Worm (Caenorhabditis elegans) whole organism, mixed stage, embryonic: ENCODE results near the gene pcn-1.

Experiments used
- M03D4.4 ChIP-seq: sonication (generic microtip); optimal IDR thresholded peaks from 2 replicates; lab custom pipeline; 2017; ENCODE audit warnings: mild to moderate bottlenecking, missing genetic modification characterization, missing compliant biosample characterization
- ceh-39 ChIP-seq: fragments of 150-350 bp; optimal IDR thresholded peaks from 2 replicates; lab custom pipeline; 2014; ENCODE audit warnings: missing biosample characterization, missing genetic modification characterization
- ceh-43 ChIP-seq: fragments of 200-800 bp; sonication (Bioruptor generic); optimal IDR thresholded peaks from 2 replicates; lab custom pipeline; 2018; ENCODE audit warnings: mild to moderate bottlenecking, missing genetic modification characterization, moderate library complexity, missing compliant biosample characterization
- ces-1 ChIP-seq: fragments of 150-350 bp; optimal IDR thresholded peaks from 2 replicates; lab custom pipeline; 2014; ENCODE audit warnings: missing biosample characterization, missing genetic modification reagents, missing genetic modification characterization
- cnd-1 ChIP-seq: fragments of 200-800 bp; sonication (Bioruptor generic); optimal IDR thresholded peaks from 2 replicates; lab custom pipeline; 2018; ENCODE audit warnings: mild to moderate bottlenecking, missing genetic modification characterization, missing compliant biosample characterization
- drap-1 ChIP-seq: fragments of 200-800 bp; sonication (Bioruptor generic); optimal IDR thresholded peaks from 3 replicates; lab custom pipeline; 2018; ENCODE audit warnings: mild to moderate bottlenecking, missing genetic modification characterization, missing compliant biosample characterization
- elt-1 ChIP-seq: sonication (generic microtip); optimal IDR thresholded peaks from 2 replicates; lab custom pipeline; 2017; ENCODE audit warnings: missing genetic modification characterization, mild to moderate bottlenecking, missing compliant biosample characterization, antibody characterized with exemption, moderate library complexity, borderline replicate concordance; ENCODE audit not compliant: insufficient read depth
- elt-3 ChIP-seq: fragments of 150-350 bp; optimal IDR thresholded peaks from 2 replicates; lab custom pipeline; 2014; ENCODE audit warnings: missing biosample characterization, missing genetic modification characterization
- flh-1 ChIP-seq: fragments of 200-800 bp; sonication (Bioruptor generic); optimal IDR thresholded peaks from 2 replicates; lab custom pipeline; 2018; ENCODE audit warnings: mild to moderate bottlenecking, missing genetic modification characterization, moderate library complexity, missing compliant biosample characterization
- ham-2 ChIP-seq: fragments of 200-800 bp; sonication (Bioruptor generic); optimal IDR thresholded peaks from 2 replicates; lab custom pipeline; 2018; ENCODE audit warnings: mild to moderate bottlenecking, missing genetic modification characterization, missing compliant biosample characterization
- hlh-1 ChIP-seq: fragments of 150-350 bp; optimal IDR thresholded peaks from 2 replicates; lab custom pipeline; 2014; ENCODE audit warnings: missing biosample characterization, missing genetic modification reagents, missing genetic modification characterization
- lin-13 ChIP-seq: fragments of 150-350 bp; optimal IDR thresholded peaks from 2 replicates; lab custom pipeline; 2014; ENCODE audit warnings: missing biosample characterization, missing genetic modification characterization
- lin-32 ChIP-seq: fragments of 200-800 bp; sonication (Bioruptor generic); optimal IDR thresholded peaks from 2 replicates; lab custom pipeline; 2018; ENCODE audit warnings: mild to moderate bottlenecking, missing genetic modification characterization, missing compliant biosample characterization
- lsy-2 ChIP-seq: fragments of 150-350 bp; optimal IDR thresholded peaks from 2 replicates; lab custom pipeline; 2014; ENCODE audit warnings: missing biosample characterization, missing genetic modification characterization
- mab-5 ChIP-seq: fragments of 150-350 bp; optimal IDR thresholded peaks from 2 replicates; lab custom pipeline; 2014; ENCODE audit warnings: missing biosample characterization, missing genetic modification characterization
- mep-1 ChIP-seq: fragments of 150-350 bp; optimal IDR thresholded peaks from 2 replicates; lab custom pipeline; 2017; ENCODE audit warnings: missing biosample characterization, missing genetic modification reagents, missing genetic modification characterization, inconsistent platforms
- mls-2 ChIP-seq: sonication (generic microtip); optimal IDR thresholded peaks from 2 replicates; lab custom pipeline; 2016; ENCODE audit warnings: mild to moderate bottlenecking, missing genetic modification characterization, moderate library complexity, missing compliant biosample characterization
- nhr-237 ChIP-seq: fragments of 150-350 bp; optimal IDR thresholded peaks from 2 replicates; lab custom pipeline; 2014; ENCODE audit warnings: missing biosample characterization, missing genetic modification characterization
- nhr-28 ChIP-seq: fragments of 150-350 bp; optimal IDR thresholded peaks from 2 replicates; lab custom pipeline; 2014; ENCODE audit warnings: missing biosample characterization, missing genetic modification characterization
- nhr-76 ChIP-seq: sonication (generic microtip); optimal IDR thresholded peaks from 2 replicates; lab custom pipeline; 2017; ENCODE audit warnings: missing biosample characterization, missing genetic modification characterization
- pha-4 ChIP-seq: fragments of 150-350 bp; optimal IDR thresholded peaks from 2 replicates; lab custom pipeline; 2018; ENCODE audit warnings: missing biosample characterization, missing genetic modification reagents, missing genetic modification characterization
- sem-2 ChIP-seq: fragments of 200-800 bp; sonication (Bioruptor generic); optimal IDR thresholded peaks from 2 replicates; lab custom pipeline; 2018; ENCODE audit warnings: mild to moderate bottlenecking, missing genetic modification characterization, missing compliant biosample characterization
- snpc-4 ChIP-seq: fragments of 150-350 bp; optimal IDR thresholded peaks from 2 replicates; lab custom pipeline; 2014; ENCODE audit warnings: missing biosample characterization, missing genetic modification characterization
- sptf-1 ChIP-seq: sonication (generic microtip); optimal IDR thresholded peaks from 2 replicates; lab custom pipeline; 2017; ENCODE audit warnings: mild to moderate bottlenecking, missing genetic modification characterization, moderate library complexity, missing compliant biosample characterization
- unc-120 ChIP-seq: sonication (generic microtip); optimal IDR thresholded peaks from 2 replicates; lab custom pipeline; 2017; ENCODE audit warnings: missing genetic modification characterization, missing compliant biosample characterization; ENCODE audit not compliant: poor library complexity, severe bottlenecking
- unc-39 ChIP-seq: fragments of 150-350 bp; optimal IDR thresholded peaks from 2 replicates; lab custom pipeline; 2014; ENCODE audit warnings: missing biosample characterization, missing genetic modification characterization
- unc-62 ChIP-seq: fragments of 150-350 bp; optimal IDR thresholded peaks from 2 replicates; lab custom pipeline; 2014; ENCODE audit warnings: missing biosample characterization, missing genetic modification reagents, missing genetic modification characterization
- zip-8 ChIP-seq: fragments of 150-350 bp; optimal IDR thresholded peaks from 2 replicates; lab custom pipeline; 2014; ENCODE audit warnings: missing biosample characterization, missing genetic modification characterization

The pcn-1 gene

ce11 chrIV:4028177-4028576 lies 21.1 kb downstream of the pcn-1 start:
- TF ChIP-seq elt-1 (tag; lab: Kevin White, UChicago) (no peak), mls-2 (tag; lab: Kevin White, UChicago) (no peak), mab-5 (tag; lab: Kevin White, UChicago) (no peak), ceh-39 (tag; lab: Kevin White, UChicago) (no peak), lsy-2 (tag; lab: Kevin White, UChicago) (no peak), ham-2 (GFP tag; lab: Kevin White, UChicago) (no peak), ces-1 (GFP tag; lab: Kevin White, UChicago) (no peak), flh-1 (no peak), pha-4 (tag; lab: Kevin White, UChicago) (peak; percentile 1), M03D4.4 (tag; lab: Kevin White, UChicago) (no peak), hlh-1 (tag; lab: Kevin White, UChicago) (peak; percentile 21), unc-120 (tag; lab: Kevin White, UChicago) (peak; percentile 89), drap-1 (GFP tag; lab: Kevin White, UChicago) (peak; percentile 10), lin-32 (no peak), ceh-43 (GFP tag; lab: Kevin White, UChicago) (no peak), nhr-76 (tag; lab: Kevin White, UChicago) (no peak), mep-1 (no peak), unc-62 (GFP tag; lab: Kevin White, UChicago) (peak; percentile 55)
- TF ChIP-seq, all 35 proteins: peak for 5

- no peak for TF ChIP-seq sem-2 (GFP tag; lab: Kevin White, UChicago)
- peak; percentile 39 for TF ChIP-seq unc-120 (tag; lab: Kevin White, UChicago)
- no peak for TF ChIP-seq unc-39
- peak; percentile 14 for TF ChIP-seq hlh-1 (tag; lab: Kevin White, UChicago)
Observed at ce11 chrIV:4027106-4027888, 22.0 kb downstream of the pcn-1 start.

DNA sequence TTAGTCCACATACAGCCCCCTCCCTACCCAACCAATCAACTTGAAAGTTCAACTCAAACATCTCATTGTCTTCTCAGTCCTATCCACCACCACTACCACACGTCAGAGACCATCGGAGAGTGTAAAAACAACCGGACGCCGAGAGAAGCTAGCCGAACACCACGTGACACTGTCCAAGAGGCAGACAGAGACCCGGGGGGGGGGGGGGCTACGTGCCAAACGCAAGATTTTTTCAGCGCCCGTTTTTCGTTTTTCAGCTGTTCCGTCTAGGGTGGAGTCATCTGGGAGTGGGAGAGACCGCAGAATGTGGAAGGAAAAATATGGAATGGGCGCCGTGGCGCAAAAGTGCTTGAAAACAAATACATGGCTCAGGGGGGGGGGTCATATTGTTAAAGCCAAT lies 23.3 kb downstream of the pcn-1 start:
- TF ChIP-seq cnd-1 (tag; lab: Kevin White, UChicago) (no peak), zip-8 (tag; lab: Kevin White, UChicago) (no peak), elt-3 (no peak), lin-13 (tag; lab: Kevin White, UChicago) (no peak), hlh-1 (tag; lab: Kevin White, UChicago) (peak; percentile 12)
- TF ChIP-seq, all 35 proteins: peak for 1

ce11 chrIV:4024159-4025004 lies 24.9 kb downstream of the pcn-1 start:
- TF ChIP-seq pha-4 (tag; lab: Kevin White, UChicago) (peak; percentile 34), lin-13 (tag; lab: Kevin White, UChicago) (no peak), elt-3 (no peak), nhr-28 (tag; lab: Kevin White, UChicago) (no peak), ceh-39 (tag; lab: Kevin White, UChicago) (no peak), nhr-237 (peak; percentile 33), hlh-1 (tag; lab: Kevin White, UChicago) (peak; percentile 8), sptf-1 (tag; lab: Kevin White, UChicago) (no peak), snpc-4 (tag; lab: Kevin White, UChicago) (no peak), zip-8 (tag; lab: Kevin White, UChicago) (peak; percentile 55), sem-2 (GFP tag; lab: Kevin White, UChicago) (no peak), lsy-2 (tag; lab: Kevin White, UChicago) (no peak)
